Worm (Caenorhabditis elegans) whole organism, mixed stage, embryonic: ENCODE data around the gene Y57A10A.8.

Source experiments
- M03D4.4 ChIP-seq: sonication (generic microtip); optimal IDR thresholded peaks from 2 replicates; lab custom pipeline; 2017; ENCODE audit warnings: mild to moderate bottlenecking, missing genetic modification characterization, missing compliant biosample characterization
- blmp-1 ChIP-seq: fragments of 150-350 bp; optimal IDR thresholded peaks from 2 replicates; lab custom pipeline; 2014; ENCODE audit warnings: missing biosample characterization, missing genetic modification characterization
- elt-1 ChIP-seq: sonication (generic microtip); optimal IDR thresholded peaks from 2 replicates; lab custom pipeline; 2017; ENCODE audit warnings: missing genetic modification characterization, mild to moderate bottlenecking, missing compliant biosample characterization, antibody characterized with exemption, moderate library complexity, borderline replicate concordance; ENCODE audit not compliant: insufficient read depth
- elt-3 ChIP-seq: fragments of 150-350 bp; optimal IDR thresholded peaks from 2 replicates; lab custom pipeline; 2014; ENCODE audit warnings: missing biosample characterization, missing genetic modification characterization
- lsy-2 ChIP-seq: fragments of 150-350 bp; optimal IDR thresholded peaks from 2 replicates; lab custom pipeline; 2014; ENCODE audit warnings: missing biosample characterization, missing genetic modification characterization
- nhr-28 ChIP-seq: fragments of 150-350 bp; optimal IDR thresholded peaks from 2 replicates; lab custom pipeline; 2014; ENCODE audit warnings: missing biosample characterization, missing genetic modification characterization
- pha-4 ChIP-seq: fragments of 150-350 bp; optimal IDR thresholded peaks from 2 replicates; lab custom pipeline; 2018; ENCODE audit warnings: missing biosample characterization, missing genetic modification reagents, missing genetic modification characterization
- sem-2 ChIP-seq: fragments of 200-800 bp; sonication (Bioruptor generic); optimal IDR thresholded peaks from 2 replicates; lab custom pipeline; 2018; ENCODE audit warnings: mild to moderate bottlenecking, missing genetic modification characterization, missing compliant biosample characterization
- sptf-1 ChIP-seq: sonication (generic microtip); optimal IDR thresholded peaks from 2 replicates; lab custom pipeline; 2017; ENCODE audit warnings: mild to moderate bottlenecking, missing genetic modification characterization, moderate library complexity, missing compliant biosample characterization
- unc-39 ChIP-seq: fragments of 150-350 bp; optimal IDR thresholded peaks from 2 replicates; lab custom pipeline; 2014; ENCODE audit warnings: missing biosample characterization, missing genetic modification characterization

ce11 chrII:12176521-12176920 is 11.9 kb downstream of the Y57A10A.8 start:
- TF ChIP-seq unc-39 (tag; lab: Kevin White, UChicago) (no peak), pha-4 (tag; lab: Kevin White, UChicago) (no peak), blmp-1 (tag; lab: Kevin White, UChicago) (no peak), elt-1 (no peak), M03D4.4 (tag; lab: Kevin White, UChicago) (no peak), lsy-2 (tag; lab: Kevin White, UChicago) (no peak), elt-3 (tag; lab: Kevin White, UChicago) (no peak), sem-2 (no peak), sptf-1 (tag; lab: Kevin White, UChicago) (no peak), nhr-28 (tag; lab: Kevin White, UChicago) (no peak)
